Worm (Caenorhabditis elegans) whole organism, L4 larva: ENCODE measurements around the gene ZK1010.10.

ENCODE experiments used
- D1046.2 ChIP-seq: fragments of 200-800 bp; sonication (Bioruptor generic); IDR thresholded peaks from 2 replicates; pipeline ENCODE4 v1.3.6; 2022; ENCODE audit warnings: missing genetic modification characterization, missing compliant biosample characterization
- F26F4.8 ChIP-seq: fragments of 200-800 bp; sonication (Bioruptor generic); conservative IDR thresholded peaks from 2 replicates; pipeline ENCODE4 v1.3.6; 2022; ENCODE audit warnings: missing genetic modification characterization, missing compliant biosample characterization
- T26A8.4 ChIP-seq: fragments of 200-800 bp; sonication (Bioruptor generic); IDR thresholded peaks from 2 replicates; pipeline ENCODE4 v1.3.6; 2022; ENCODE audit warnings: missing genetic modification characterization, missing compliant biosample characterization
- Y105C5A.15 ChIP-seq: fragments of 200-800 bp; sonication (Bioruptor generic); IDR thresholded peaks from 2 replicates; pipeline ENCODE4 v1.3.6; 2022; ENCODE audit warnings: missing genetic modification characterization, missing compliant biosample characterization
- Y75B8A.6 ChIP-seq: fragments of 200-800 bp; sonication (Bioruptor generic); IDR thresholded peaks from 2 replicates; pipeline ENCODE4 v1.3.6; 2022; ENCODE audit warnings: missing genetic modification reagents, missing genetic modification characterization, missing compliant biosample characterization
- ZK337.2 ChIP-seq: fragments of 200-800 bp; sonication (Bioruptor generic); IDR thresholded peaks from 2 replicates; pipeline ENCODE4 v1.3.6; 2022; ENCODE audit warnings: missing genetic modification reagents, missing genetic modification characterization, missing compliant biosample characterization
- ZK546.5 ChIP-seq, 2 experiments: sonication (generic microtip); optimal IDR thresholded peaks; 2 replicates each; lab custom pipeline; 2017; ENCODE audit warnings: missing biosample characterization in 2 of 2, missing genetic modification characterization in 2 of 2
- aha-1 ChIP-seq: fragments of 150-350 bp; peaks from one replicate; lab custom pipeline; 2014; ENCODE audit warnings: missing biosample characterization, missing genetic modification characterization
- ama-1 ChIP-seq: fragments of 150-350 bp; optimal IDR thresholded peaks from 2 replicates; lab custom pipeline; 2014; ENCODE audit warnings: inconsistent platforms, mixed read lengths
- ceh-20 ChIP-seq: fragments of 200-800 bp; sonication (Bioruptor generic); IDR thresholded peaks from 2 replicates; pipeline ENCODE4 v1.3.6; 2022; ENCODE audit warnings: missing genetic modification reagents, missing genetic modification characterization, missing compliant biosample characterization
- ceh-44 ChIP-seq: fragments of 200-800 bp; sonication (Bioruptor generic); IDR thresholded peaks from 2 replicates; pipeline ENCODE4 v1.3.6; 2022; ENCODE audit warnings: missing genetic modification reagents, missing genetic modification characterization, missing compliant biosample characterization
- ceh-82 ChIP-seq: sonication (generic microtip); optimal IDR thresholded peaks from 2 replicates; lab custom pipeline; 2017; ENCODE audit warnings: missing biosample characterization, missing genetic modification characterization
- cey-2 ChIP-seq: sonication (generic microtip); optimal IDR thresholded peaks from 3 replicates; lab custom pipeline; 2017; ENCODE audit warnings: missing genetic modification characterization, mild to moderate bottlenecking, missing compliant biosample characterization, antibody characterized with exemption, borderline replicate concordance; ENCODE audit not compliant: insufficient read depth
- daf-8 ChIP-seq: fragments of 200-800 bp; sonication (Bioruptor generic); IDR thresholded peaks from 2 replicates; pipeline ENCODE4 v1.3.6; 2022; ENCODE audit warnings: missing genetic modification characterization, missing compliant biosample characterization
- dmd-6 ChIP-seq: fragments of 200-800 bp; sonication (Bioruptor generic); IDR thresholded peaks from 2 replicates; pipeline ENCODE4 v1.3.6; 2022; ENCODE audit warnings: missing genetic modification reagents, missing genetic modification characterization, missing compliant biosample characterization
- dmd-9 ChIP-seq: fragments of 200-800 bp; sonication (Bioruptor generic); IDR thresholded peaks from 2 replicates; pipeline ENCODE4 v1.3.6; 2022; ENCODE audit warnings: missing genetic modification reagents, missing genetic modification characterization, missing compliant biosample characterization
- dpl-1 ChIP-seq: fragments of 150-350 bp; optimal IDR thresholded peaks from 2 replicates; lab custom pipeline; 2014; ENCODE audit warnings: missing biosample characterization, missing genetic modification reagents, missing genetic modification characterization
- duxl-1 ChIP-seq: sonication (generic microtip); optimal IDR thresholded peaks from 2 replicates; lab custom pipeline; 2016; ENCODE audit warnings: mild to moderate bottlenecking, missing genetic modification characterization, moderate library complexity, missing compliant biosample characterization; ENCODE audit not compliant: poor library complexity
- egl-43 ChIP-seq: fragments of 200-800 bp; sonication (Bioruptor generic); IDR thresholded peaks from 2 replicates; pipeline ENCODE4 v1.3.6; 2022; ENCODE audit warnings: missing genetic modification reagents, missing genetic modification characterization, missing compliant biosample characterization
- fkh-10 ChIP-seq: fragments of 150-350 bp; optimal IDR thresholded peaks from 2 replicates; lab custom pipeline; 2014; ENCODE audit warnings: missing biosample characterization, missing genetic modification reagents, missing genetic modification characterization
- hif-1 ChIP-seq, 2 experiments: sonication (generic microtip); optimal IDR thresholded peaks; 2 replicates each; lab custom pipeline; 2016 to 2017; ENCODE audit warnings: missing compliant biosample characterization in 2 of 2, missing genetic modification characterization in 2 of 2, missing genetic modification reagents in 2 of 2, missing genotype in 2 of 2, mild to moderate bottlenecking in 1 of 2
- hlh-11 ChIP-seq: fragments of 200-800 bp; sonication (Bioruptor generic); optimal IDR thresholded peaks from 2 replicates; lab custom pipeline; 2018; ENCODE audit warnings: mild to moderate bottlenecking, missing genetic modification characterization, missing compliant biosample characterization
- hmg-1.1 ChIP-seq: fragments of 200-800 bp; sonication (Bioruptor generic); IDR thresholded peaks from 2 replicates; pipeline ENCODE4 v1.3.6; 2022; ENCODE audit warnings: missing genetic modification reagents, missing genetic modification characterization, missing compliant biosample characterization
- jun-1 ChIP-seq: fragments of 150-350 bp; optimal IDR thresholded peaks from 2 replicates; lab custom pipeline; 2014; ENCODE audit warnings: missing biosample characterization, missing genetic modification reagents, missing genetic modification characterization
- lin-13 ChIP-seq: fragments of 150-350 bp; optimal IDR thresholded peaks from 2 replicates; lab custom pipeline; 2014; ENCODE audit warnings: missing biosample characterization, missing genetic modification reagents, missing genetic modification characterization
- lin-39 ChIP-seq: fragments of 150-350 bp; optimal IDR thresholded peaks from 2 replicates; lab custom pipeline; 2014; ENCODE audit warnings: missing biosample characterization, missing genetic modification reagents, missing genetic modification characterization
- lir-3 ChIP-seq: sonication (generic microtip); optimal IDR thresholded peaks from 2 replicates; lab custom pipeline; 2016; ENCODE audit warnings: mild to moderate bottlenecking, missing genetic modification characterization, missing compliant biosample characterization
- madf-9 ChIP-seq: fragments of 200-800 bp; sonication (Bioruptor generic); conservative IDR thresholded peaks from 2 replicates; pipeline ENCODE4 v1.3.6; 2022; ENCODE audit warnings: missing genetic modification reagents, missing genetic modification characterization, missing compliant biosample characterization
- mes-2 ChIP-seq: sonication (generic microtip); optimal IDR thresholded peaks from 2 replicates; lab custom pipeline; 2016; ENCODE audit warnings: missing genotype, mild to moderate bottlenecking, missing genetic modification characterization, missing compliant biosample characterization; ENCODE audit not compliant: poor library complexity, severe bottlenecking
- nhr-111 ChIP-seq: fragments of 200-800 bp; sonication (Bioruptor generic); optimal IDR thresholded peaks from 2 replicates; lab custom pipeline; 2018; ENCODE audit warnings: mild to moderate bottlenecking, missing genetic modification characterization, missing compliant biosample characterization
- nhr-25 ChIP-seq: sonication (generic microtip); optimal IDR thresholded peaks from 2 replicates; lab custom pipeline; 2017; ENCODE audit warnings: missing genetic modification characterization, mild to moderate bottlenecking, missing compliant biosample characterization, antibody characterized with exemption, moderate library complexity, borderline replicate concordance; ENCODE audit not compliant: insufficient read depth
- nhr-41 ChIP-seq: fragments of 200-800 bp; sonication (Bioruptor generic); IDR thresholded peaks from 2 replicates; pipeline ENCODE4 v1.3.6; 2022; ENCODE audit warnings: missing genetic modification reagents, missing genetic modification characterization, missing compliant biosample characterization
- nhr-6 ChIP-seq: fragments of 150-350 bp; optimal IDR thresholded peaks from 2 replicates; lab custom pipeline; 2014; ENCODE audit warnings: missing biosample characterization, missing genetic modification characterization
- nhr-77 ChIP-seq: fragments of 150-350 bp; optimal IDR thresholded peaks from 2 replicates; lab custom pipeline; 2014; ENCODE audit warnings: missing biosample characterization, missing genetic modification characterization
- pqm-1 ChIP-seq: sonication (generic microtip); optimal IDR thresholded peaks from 2 replicates; lab custom pipeline; 2017; ENCODE audit warnings: missing biosample characterization, missing genetic modification characterization
- saeg-2 ChIP-seq: fragments of 200-800 bp; sonication (Bioruptor generic); IDR thresholded peaks from 2 replicates; pipeline ENCODE4 v1.3.6; 2022; ENCODE audit warnings: missing genetic modification reagents, missing genetic modification characterization, missing compliant biosample characterization
- set-16 ChIP-seq: fragments of 200-800 bp; sonication (Bioruptor generic); IDR thresholded peaks from 2 replicates; pipeline ENCODE4 v1.3.6; 2022; ENCODE audit warnings: missing genetic modification reagents, missing genetic modification characterization, missing compliant biosample characterization
- skn-1 ChIP-seq: fragments of 150-350 bp; optimal IDR thresholded peaks from 2 replicates; lab custom pipeline; 2014; ENCODE audit warnings: missing biosample characterization, missing genetic modification characterization
- snpc-1.2 ChIP-seq: fragments of 200-800 bp; sonication (Bioruptor generic); IDR thresholded peaks from 2 replicates; pipeline ENCODE4 v1.3.6; 2022; ENCODE audit warnings: missing genetic modification reagents, missing genetic modification characterization, missing compliant biosample characterization
- snpc-4 ChIP-seq: fragments of 150-350 bp; optimal IDR thresholded peaks from 2 replicates; lab custom pipeline; 2014; ENCODE audit warnings: missing biosample characterization, missing genetic modification characterization
- spr-1 ChIP-seq: sonication (generic microtip); optimal IDR thresholded peaks from 2 replicates; lab custom pipeline; 2016; ENCODE audit warnings: mild to moderate bottlenecking, missing genetic modification characterization, missing compliant biosample characterization
- spr-3 ChIP-seq: fragments of 200-800 bp; sonication (Bioruptor generic); optimal IDR thresholded peaks from 2 replicates; lab custom pipeline; 2018; ENCODE audit warnings: mild to moderate bottlenecking, missing genetic modification characterization, missing compliant biosample characterization
- tag-97 ChIP-seq: fragments of 200-800 bp; sonication (Bioruptor generic); IDR thresholded peaks from 2 replicates; pipeline ENCODE4 v1.3.6; 2022; ENCODE audit warnings: missing genetic modification characterization, missing compliant biosample characterization
- tra-1 ChIP-seq: fragments of 200-800 bp; sonication (Bioruptor generic); IDR thresholded peaks from 2 replicates; pipeline ENCODE4 v1.3.6; 2022; ENCODE audit warnings: missing genetic modification reagents, missing genetic modification characterization, missing compliant biosample characterization
- unc-130 ChIP-seq: sonication (generic microtip); optimal IDR thresholded peaks from 2 replicates; lab custom pipeline; 2016; ENCODE audit warnings: missing genetic modification reagents, missing genetic modification characterization, missing compliant biosample characterization
- unc-62 ChIP-seq, 3 experiments: fragments of 150-350 bp in 1 of 3; sonication (generic microtip); optimal IDR thresholded peaks in 2 of 3; peaks in 1 of 3; 1 replicate in 1 of 3; 2 replicates in 2 of 3; lab custom pipeline; 2014 to 2017; ENCODE audit warnings: missing biosample characterization in 3 of 3, missing genetic modification characterization in 3 of 3, missing genetic modification reagents in 3 of 3, missing genotype in 1 of 3
- zag-1 ChIP-seq: fragments of 150-350 bp; optimal IDR thresholded peaks from 2 replicates; lab custom pipeline; 2014; ENCODE audit warnings: missing biosample characterization, missing genetic modification characterization
- zfp-2 ChIP-seq: sonication (generic microtip); optimal IDR thresholded peaks from 2 replicates; lab custom pipeline; 2016; ENCODE audit warnings: mild to moderate bottlenecking, missing genetic modification characterization, missing compliant biosample characterization
- zip-11 ChIP-seq: fragments of 200-800 bp; sonication (Bioruptor generic); IDR thresholded peaks from 2 replicates; pipeline ENCODE4 v1.3.6; 2022; ENCODE audit warnings: missing genetic modification characterization, missing compliant biosample characterization
- zip-2 ChIP-seq: fragments of 150-350 bp; optimal IDR thresholded peaks from 2 replicates; lab custom pipeline; 2014; ENCODE audit warnings: missing biosample characterization, missing genetic modification characterization

ZK1010.10 gene

ce11 chrIII:12978473-12979174 lies 23.6 kb upstream of the ZK1010.10 start, which contains the start of the genes ubq-2 and frg-1 (continued):
- TF ChIP-seq spr-3 (GFP tag; lab: Kevin White, UChicago) (peak; percentile 39), zag-1 (tag; lab: Kevin White, UChicago) (no peak), lin-39 (tag; lab: Kevin White, UChicago) (no peak), saeg-2 (GFP tag; lab: Robert Waterston, UW) (no peak), hlh-11 (peak; percentile 77), zip-11 (GFP tag; lab: Robert Waterston, UW) (no peak), hmg-1.1 (GFP tag; lab: Robert Waterston, UW) (peak; percentile 83), ceh-44 (0 out of 2 replicates have a peak, but pooled peaks have one; percentile 37), F26F4.8 (no peak), dpl-1 (GFP tag; lab: Kevin White, UChicago) (peak; percentile 83), tra-1 (GFP tag; lab: Robert Waterston, UW) (no peak; the same call in 1 of the 2 replicates), nhr-41 (no peak), spr-1 (tag; lab: Kevin White, UChicago) (peak; percentile 69), ama-1 (peak; percentile 57), aha-1 (peak; percentile 54), madf-9 (no peak), skn-1 (tag; lab: Kevin White, UChicago) (no peak), ZK546.5 (tag; optimal IDR thresholded peaks at IDR 0.05; lab: Kevin White, UChicago) (peak in 1 of 2 experiments; percentile 19), dmd-6 (GFP tag; lab: Robert Waterston, UW) (peak; percentile 67), hif-1 (tag; optimal IDR thresholded peaks at IDR 0.05; lab: Kevin White, UChicago) (peak in 1 of 2 experiments; percentile 64), duxl-1 (tag; lab: Kevin White, UChicago) (peak; percentile 58), snpc-4 (tag; lab: Kevin White, UChicago) (no peak), nhr-111 (GFP tag; lab: Kevin White, UChicago) (no peak), Y75B8A.6 (GFP tag; lab: Robert Waterston, UW) (no peak), jun-1 (tag; lab: Kevin White, UChicago) (no peak), nhr-77 (tag; lab: Kevin White, UChicago) (peak; percentile 59), nhr-6 (tag; lab: Kevin White, UChicago) (peak; percentile 53), daf-8 (GFP tag; lab: Robert Waterston, UW) (no peak), unc-130 (GFP tag; lab: Kevin White, UChicago) (peak; percentile 43), D1046.2 (GFP tag; lab: Robert Waterston, UW) (no peak), zfp-2 (tag; lab: Kevin White, UChicago) (peak; percentile 43), ZK337.2 (no peak), set-16 (GFP tag; lab: Robert Waterston, UW) (0 out of 2 replicates have a peak, but pooled peaks have one; percentile 8), cey-2 (tag; lab: Kevin White, UChicago) (no peak), unc-62 (GFP tag; optimal IDR thresholded peaks at IDR 0.05 in 1 of 2; lab: Kevin White, UChicago) (peak in 1 of 2 experiments; percentile 57), unc-62 (tag; optimal IDR thresholded peaks at IDR 0.05; lab: Kevin White, UChicago) (no peak), Y105C5A.15 (GFP tag; lab: Robert Waterston, UW) (no peak), lir-3 (tag; lab: Kevin White, UChicago) (no peak), lin-13 (GFP tag; lab: Kevin White, UChicago) (peak; percentile 79), snpc-1.2 (0 out of 2 replicates have a peak, but pooled peaks have one; percentile 42)

- TF ChIP-seq egl-43 (GFP tag; lab: Robert Waterston, UW) (no peak), ama-1 (no peak), tag-97 (GFP tag; lab: Robert Waterston, UW) (no peak), pqm-1 (tag; lab: Kevin White, UChicago) (no peak), F26F4.8 (no peak), nhr-25 (tag; lab: Kevin White, UChicago) (no peak), ceh-20 (GFP tag; lab: Robert Waterston, UW) (no peak), dmd-9 (GFP tag; lab: Robert Waterston, UW) (no peak), zip-2 (tag; lab: Kevin White, UChicago) (no peak), fkh-10 (GFP tag; lab: Kevin White, UChicago) (no peak), ceh-82 (tag; lab: Kevin White, UChicago) (no peak), hmg-1.1 (GFP tag; lab: Robert Waterston, UW) (no peak), T26A8.4 (GFP tag; lab: Robert Waterston, UW) (no peak), mes-2 (tag; lab: Kevin White, UChicago) (no peak)
These were observed 21.4 kb upstream of the ZK1010.10 start, which contains the start of gene ZK1010.4 for ce11 chrIII:12980770-12981169. Gene ZK1010.4 (plus strand): TSS chrIII:12981070.
